Fruit fly (Drosophila melanogaster) whole organism, embryonic: Measurements from ENCODE around the gene CG42553.
A peak's percentile ranks its signal among the peaks of the same experiment; 100 is the strongest.

Source experiments
- Abd-B ChIP-seq: fragments of 200-800 bp; sonication (Bioruptor generic); optimal IDR thresholded peaks from 2 replicates; lab custom pipeline; 2018; ENCODE audit warnings: missing biosample characterization, mild to moderate bottlenecking, missing genetic modification characterization, moderate library complexity
- Asciz ChIP-seq: fragments of 200-800 bp; sonication (Bioruptor generic); optimal IDR thresholded peaks from 2 replicates; lab custom pipeline; 2017; ENCODE audit warnings: missing biosample characterization, mild to moderate bottlenecking, missing genetic modification characterization, missing genetic modification reagents
- BtbVII ChIP-seq: fragments of 200-800 bp; sonication (Bioruptor generic); optimal IDR thresholded peaks from 3 replicates; lab custom pipeline; 2017; ENCODE audit warnings: missing biosample characterization, mild to moderate bottlenecking, missing genetic modification characterization
- CG10267 ChIP-seq: fragments of 200-800 bp; sonication (Bioruptor generic); optimal IDR thresholded peaks from 2 replicates; lab custom pipeline; 2018; ENCODE audit warnings: missing biosample characterization, mild to moderate bottlenecking, missing genetic modification characterization, moderate library complexity
- CG10543 ChIP-seq: fragments of 200-800 bp; sonication (Bioruptor generic); optimal IDR thresholded peaks from 3 replicates; lab custom pipeline; 2017; ENCODE audit warnings: missing biosample characterization, mild to moderate bottlenecking, missing genetic modification characterization, moderate library complexity
- CG11247 ChIP-seq: fragments of 200-800 bp; sonication (Bioruptor generic); IDR thresholded peaks from 2 replicates; pipeline ENCODE4 v1.3.6; 2022; ENCODE audit warnings: missing biosample characterization, missing genetic modification characterization
- CG11560 ChIP-seq: fragments of 200-800 bp; sonication (Bioruptor generic); IDR thresholded peaks from 3 replicates; pipeline ENCODE4 v1.3.6; 2022; ENCODE audit warnings: missing biosample characterization, missing genetic modification characterization
- CG15479 ChIP-seq: fragments of 200-800 bp; sonication (Bioruptor generic); optimal IDR thresholded peaks from 3 replicates; lab custom pipeline; 2019; ENCODE audit warnings: missing biosample characterization, mild to moderate bottlenecking, missing genetic modification characterization, moderate library complexity
- CG15696 ChIP-seq: fragments of 200-800 bp; sonication (Bioruptor generic); optimal IDR thresholded peaks from 2 replicates; lab custom pipeline; 2019; ENCODE audit warnings: missing biosample characterization, mild to moderate bottlenecking, missing genetic modification characterization, moderate library complexity
- CG17186 ChIP-seq: fragments of 200-800 bp; sonication (Bioruptor generic); optimal IDR thresholded peaks from 3 replicates; lab custom pipeline; 2017; ENCODE audit warnings: missing biosample characterization, missing genetic modification reagents, missing genetic modification characterization
- CG17385 ChIP-seq: fragments of 200-800 bp; sonication (Bioruptor generic); optimal IDR thresholded peaks from 3 replicates; lab custom pipeline; 2018; ENCODE audit warnings: missing biosample characterization, mild to moderate bottlenecking, missing genetic modification characterization
- CG1832 ChIP-seq: fragments of 200-800 bp; sonication (Bioruptor generic); optimal IDR thresholded peaks from 2 replicates; lab custom pipeline; 2017; ENCODE audit warnings: missing biosample characterization, mild to moderate bottlenecking, missing genetic modification characterization, inconsistent platforms
- CG6854 ChIP-seq: fragments of 200-800 bp; sonication (Bioruptor generic); optimal IDR thresholded peaks from 3 replicates; lab custom pipeline; 2017; ENCODE audit warnings: missing biosample characterization, mild to moderate bottlenecking, missing genetic modification characterization
- CG8089 ChIP-seq: fragments of 200-800 bp; sonication (Bioruptor generic); optimal IDR thresholded peaks from 3 replicates; lab custom pipeline; 2016; ENCODE audit warnings: missing biosample characterization, missing genetic modification characterization
- CG9609 ChIP-seq: fragments of 200-800 bp; sonication (Bioruptor generic); optimal IDR thresholded peaks from 3 replicates; lab custom pipeline; 2016; ENCODE audit warnings: missing biosample characterization, missing genetic modification characterization
- CG9727 ChIP-seq: fragments of 200-800 bp; sonication (Bioruptor generic); optimal IDR thresholded peaks from 3 replicates; lab custom pipeline; 2017; ENCODE audit warnings: missing biosample characterization, mild to moderate bottlenecking, missing genetic modification characterization
- Dad ChIP-seq: fragments of 200-800 bp; sonication (Bioruptor generic); optimal IDR thresholded peaks from 3 replicates; lab custom pipeline; 2016; ENCODE audit warnings: missing biosample characterization, missing genetic modification characterization
- Deaf1 ChIP-seq: fragments of 200-800 bp; optimal IDR thresholded peaks from 3 replicates; lab custom pipeline; 2019; ENCODE audit warnings: missing biosample characterization, mild to moderate bottlenecking, missing genetic modification characterization, moderate library complexity
- Eip74EF ChIP-seq, 2 experiments: fragments of 200-800 bp in 1 of 2; fragments of >200 bp in 1 of 2; sonication (Bioruptor generic) in 1 of 2; optimal IDR thresholded peaks; 2 replicates each; lab custom pipeline; 2017 to 2019; ENCODE audit warnings: missing biosample characterization in 2 of 2, missing genetic modification characterization in 2 of 2, mild to moderate bottlenecking in 1 of 2, moderate library complexity in 1 of 2
- Hr39 ChIP-seq: fragments of >200 bp; optimal IDR thresholded peaks from 2 replicates; lab custom pipeline; 2017
- Lim3 ChIP-seq: fragments of 200-800 bp; sonication (Bioruptor generic); IDR thresholded peaks from 2 replicates; pipeline ENCODE4 v1.3.6; 2022; ENCODE audit warnings: missing biosample characterization, missing genetic modification characterization
- Max ChIP-seq: fragments of 200-800 bp; sonication (Bioruptor generic); optimal IDR thresholded peaks from 2 replicates; lab custom pipeline; 2016; ENCODE audit warnings: missing biosample characterization, mild to moderate bottlenecking, missing genetic modification characterization
- Mes4 ChIP-seq: fragments of 200-800 bp; sonication (Bioruptor generic); optimal IDR thresholded peaks from 2 replicates; lab custom pipeline; 2016; ENCODE audit warnings: missing biosample characterization, missing genetic modification characterization
- Nf-YC ChIP-seq: fragments of 200-800 bp; optimal IDR thresholded peaks from 3 replicates; lab custom pipeline; 2019; ENCODE audit warnings: missing biosample characterization, mild to moderate bottlenecking, missing genetic modification characterization, moderate library complexity
- PHDP ChIP-seq: fragments of 200-800 bp; sonication (Bioruptor generic); optimal IDR thresholded peaks from 3 replicates; lab custom pipeline; 2018; ENCODE audit warnings: missing biosample characterization, mild to moderate bottlenecking, missing genetic modification characterization, moderate library complexity
- Ptx1 ChIP-seq: fragments of 200-800 bp; sonication (Bioruptor generic); IDR thresholded peaks from 2 replicates; pipeline ENCODE4 v1.3.6; 2022; ENCODE audit warnings: missing biosample characterization, missing genetic modification characterization
- Sox100B ChIP-seq: fragments of 200-800 bp; sonication (Bioruptor generic); optimal IDR thresholded peaks from 3 replicates; lab custom pipeline; 2018; ENCODE audit warnings: missing biosample characterization, mild to moderate bottlenecking, missing genetic modification characterization
- ab ChIP-seq: fragments of 200-800 bp; sonication (Bioruptor generic); optimal IDR thresholded peaks from 2 replicates; lab custom pipeline; 2016; ENCODE audit warnings: missing biosample characterization, missing genetic modification characterization
- aop ChIP-seq: fragments of 200-800 bp; sonication (Bioruptor generic); IDR thresholded peaks from 2 replicates; pipeline ENCODE4 v1.3.6; 2022; ENCODE audit warnings: missing biosample characterization, missing genetic modification characterization
- ap ChIP-seq: fragments of 200-800 bp; sonication (Bioruptor generic); IDR thresholded peaks from 2 replicates; pipeline ENCODE4 v1.3.6; 2022; ENCODE audit warnings: missing biosample characterization, missing genetic modification characterization
- cg ChIP-seq: fragments of 200-800 bp; sonication (Bioruptor generic); optimal IDR thresholded peaks from 3 replicates; lab custom pipeline; 2019; ENCODE audit warnings: missing biosample characterization, mild to moderate bottlenecking, missing genetic modification characterization, moderate library complexity
- corto ChIP-seq: fragments of 200-800 bp; sonication (Bioruptor generic); optimal IDR thresholded peaks from 2 replicates; lab custom pipeline; 2016; ENCODE audit warnings: missing biosample characterization, mild to moderate bottlenecking, missing genetic modification characterization, moderate library complexity
- dpn ChIP-seq, 2 experiments: fragments of 200-800 bp; sonication (Bioruptor generic); optimal IDR thresholded peaks; 3 replicates each; lab custom pipeline; 2016; ENCODE audit warnings: missing biosample characterization in 2 of 2, missing genetic modification characterization in 2 of 2
- gce ChIP-seq: fragments of 200-800 bp; sonication (Bioruptor generic); IDR thresholded peaks from 3 replicates; pipeline ENCODE4 v1.3.6; 2022; ENCODE audit warnings: missing biosample characterization, missing genetic modification characterization
- gcm2 ChIP-seq: fragments of 200-800 bp; sonication (Bioruptor generic); optimal IDR thresholded peaks from 2 replicates; lab custom pipeline; 2016; ENCODE audit warnings: missing biosample characterization, missing genetic modification characterization
- grn ChIP-seq: fragments of 200-800 bp; sonication (Bioruptor generic); optimal IDR thresholded peaks from 3 replicates; lab custom pipeline; 2017; ENCODE audit warnings: missing biosample characterization, missing genetic modification characterization
- kah ChIP-seq: fragments of 200-800 bp; sonication (Bioruptor generic); optimal IDR thresholded peaks from 2 replicates; lab custom pipeline; 2018; ENCODE audit warnings: missing biosample characterization, mild to moderate bottlenecking, missing genetic modification characterization
- kay ChIP-seq: fragments of 200-800 bp; sonication (Bioruptor generic); optimal IDR thresholded peaks from 2 replicates; lab custom pipeline; 2016; ENCODE audit warnings: missing biosample characterization, missing genetic modification characterization
- lbe ChIP-seq: fragments of 200-800 bp; sonication (Bioruptor generic); optimal IDR thresholded peaks from 2 replicates; lab custom pipeline; 2016; ENCODE audit warnings: missing biosample characterization, mild to moderate bottlenecking, missing genetic modification characterization
- luna ChIP-seq: fragments of 200-800 bp; sonication (Bioruptor generic); optimal IDR thresholded peaks from 2 replicates; lab custom pipeline; 2016; ENCODE audit warnings: missing biosample characterization, missing genetic modification characterization
- otp ChIP-seq: fragments of 200-800 bp; sonication (Bioruptor generic); IDR thresholded peaks from 3 replicates; pipeline ENCODE4, ENCODE4 v1.3.6; 2022; ENCODE audit warnings: missing biosample characterization, missing genetic modification characterization
- pan ChIP-seq, 4 experiments: fragments of >200 bp in 3 of 4; fragments of 200-800 bp in 1 of 4; sonication (Bioruptor generic) in 1 of 4; optimal IDR thresholded peaks in 3 of 4; IDR thresholded peaks in 1 of 4; 2 replicates each; pipeline versions ENCODE4 v1.3.6 to Lab custom; 2017 to 2022; ENCODE audit warnings: missing biosample characterization in 2 of 4, missing genetic modification characterization in 2 of 4, mixed read lengths in 1 of 4
- pros ChIP-seq: fragments of 200-800 bp; sonication (Bioruptor generic); optimal IDR thresholded peaks from 3 replicates; lab custom pipeline; 2019; ENCODE audit warnings: missing biosample characterization, mild to moderate bottlenecking, missing genetic modification characterization, moderate library complexity
- salm ChIP-seq: fragments of 200-800 bp; sonication (Bioruptor generic); optimal IDR thresholded peaks from 2 replicates; lab custom pipeline; 2018; ENCODE audit warnings: missing biosample characterization, mild to moderate bottlenecking, missing genetic modification characterization
- schlank ChIP-seq: fragments of 200-800 bp; sonication (Bioruptor generic); optimal IDR thresholded peaks from 2 replicates; lab custom pipeline; 2018; ENCODE audit warnings: missing biosample characterization, mild to moderate bottlenecking, missing genetic modification characterization
- seq ChIP-seq: fragments of 200-800 bp; sonication (Bioruptor generic); IDR thresholded peaks from 2 replicates; pipeline ENCODE4 v1.3.6; 2022; ENCODE audit warnings: missing biosample characterization, missing genetic modification characterization
- sima ChIP-seq: fragments of 200-800 bp; sonication (Bioruptor generic); optimal IDR thresholded peaks from 2 replicates; lab custom pipeline; 2016; ENCODE audit warnings: missing biosample characterization, missing genetic modification characterization
- toy ChIP-seq: fragments of 200-800 bp; sonication (Bioruptor generic); IDR thresholded peaks from 2 replicates; pipeline ENCODE4 v1.3.6; 2022; ENCODE audit warnings: missing biosample characterization, missing genetic modification characterization
- vfl ChIP-seq: fragments of 200-800 bp; sonication (Bioruptor generic); optimal IDR thresholded peaks from 2 replicates; lab custom pipeline; 2016; ENCODE audit warnings: missing biosample characterization, missing genetic modification characterization

Gene CG42553

dm6 chr3L:791251-791991 is 42.5 kb upstream of the CG42553 start (continued):
- TF ChIP-seq CG11560 (tag; lab: Robert Waterston, UW) (no peak), Lim3 (GFP tag; lab: Robert Waterston, UW) (no peak), kah (GFP tag; lab: Kevin White, UChicago) (peak; percentile 26), corto (GFP tag; lab: Kevin White, UChicago) (peak; percentile 10), CG9727 (GFP tag; lab: Kevin White, UChicago) (peak; percentile 63), gcm2 (GFP tag; lab: Kevin White, UChicago) (peak; percentile 1), toy (GFP tag; lab: Robert Waterston, UW) (no peak), vfl (GFP tag; lab: Kevin White, UChicago) (no peak), CG15696 (tag; lab: Kevin White, UChicago) (peak; percentile 35), cg (GFP tag; lab: Kevin White, UChicago) (no peak), BtbVII (GFP tag; lab: Kevin White, UChicago) (peak; percentile 53), CG10267 (tag; lab: Kevin White, UChicago) (peak; percentile 58), salm (tag; lab: Kevin White, UChicago) (peak; percentile 70), CG10543 (GFP tag; lab: Kevin White, UChicago) (no peak), CG11247 (GFP tag; lab: Robert Waterston, UW) (no peak), PHDP (peak; percentile 72), dpn (GFP tag; optimal IDR thresholded peaks at IDR 0.05; lab: Kevin White, UChicago) (peak; percentile 43), otp (GFP tag; lab: Robert Waterston, UW) (0 out of 3 replicates have a peak, but pooled peaks have one; percentile 23), Ptx1 (GFP tag; lab: Robert Waterston, UW) (peak; percentile 69), CG17385 (peak; percentile 69), Asciz (GFP tag; lab: Kevin White, UChicago) (peak; percentile 61), Sox100B (peak; percentile 67), Abd-B (no peak), luna (GFP tag; lab: Kevin White, UChicago) (no peak), Eip74EF (GFP tag; optimal IDR thresholded peaks at IDR 0.05; lab: Kevin White, UChicago) (peak in 1 of 2 experiments; percentile 55), Dad (GFP tag; lab: Kevin White, UChicago) (peak; percentile 22), schlank (tag; lab: Kevin White, UChicago) (no peak), gce (0 out of 3 replicates have a peak, but pooled peaks have one; percentile 25), aop (GFP tag; lab: Robert Waterston, UW) (no peak), Max (GFP tag; lab: Kevin White, UChicago) (peak; percentile 52), CG6854 (GFP tag; lab: Kevin White, UChicago) (no peak), ab (GFP tag; lab: Kevin White, UChicago) (no peak), CG1832 (GFP tag; lab: Kevin White, UChicago) (no peak), Mes4 (peak; percentile 47), sima (no peak), lbe (GFP tag; lab: Kevin White, UChicago) (peak; percentile 23), pan (optimal IDR thresholded peaks at IDR 0.05; lab: Kevin White, UChicago) (no peak), pan (GFP tag; optimal IDR thresholded peaks at IDR 0.05 in 1 of 2, IDR thresholded peaks at IDR 0.05 in 1 of 2) (peak in 1 of 2 experiments; percentile 65), Nf-YC (tag; lab: Kevin White, UChicago) (peak; percentile 29), Deaf1 (tag; lab: Kevin White, UChicago) (peak; percentile 46), kay (GFP tag; lab: Kevin White, UChicago) (no peak), CG8089 (GFP tag; lab: Kevin White, UChicago) (no peak), seq (GFP tag; lab: Robert Waterston, UW) (peak; percentile 49; the same call in 1 of the 2 replicates), CG15479 (GFP tag; lab: Kevin White, UChicago) (no peak), CG9609 (GFP tag; lab: Kevin White, UChicago) (peak; percentile 13), Hr39 (lab: Kevin White, UChicago) (no peak), pros (GFP tag; lab: Kevin White, UChicago) (no peak), ap (GFP tag; lab: Robert Waterston, UW) (0 out of 2 replicates have a peak, but pooled peaks have one; percentile 25), grn (GFP tag; lab: Kevin White, UChicago) (no peak), CG17186 (GFP tag; lab: Kevin White, UChicago) (no peak)
